Fruit fly (Drosophila melanogaster): ENCODE data around the gene CG12713.

DNA sequence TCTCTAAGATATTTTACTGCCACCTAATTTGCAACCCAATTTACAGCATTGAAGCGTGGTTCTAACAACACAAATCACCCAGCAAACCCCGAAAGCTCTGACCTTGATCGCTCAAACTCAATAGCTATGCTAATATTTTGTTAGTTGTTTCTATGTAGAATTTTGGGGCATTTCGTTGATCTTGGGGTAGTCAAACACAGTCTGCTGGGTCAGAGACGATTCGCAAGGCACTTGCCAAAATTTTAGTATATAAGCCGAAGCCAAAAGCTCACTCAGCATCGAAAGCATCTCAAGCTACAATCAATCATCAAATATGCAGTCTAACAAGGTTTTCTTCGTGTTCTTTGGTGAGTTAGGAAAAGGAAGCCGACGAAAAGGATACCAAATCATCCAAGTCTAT, 23.1 kb upstream of the CG12713 start, which contains the start of gene CG13445:
- no peak for TF ChIP-seq Xrp1 (GFP tag; IDR thresholded peaks at IDR 0.05)
- TF ChIP-seq aop (GFP tag; IDR thresholded peaks at IDR 0.05): no peak
- no peak for TF ChIP-seq CG5180 (GFP tag; optimal IDR thresholded peaks at IDR 0.05)
- TF ChIP-seq HLHmδ (GFP tag; optimal IDR thresholded peaks at IDR 0.05): no peak
- TF ChIP-seq br (optimal IDR thresholded peaks at IDR 0.05): no peak
- TF ChIP-seq CG2712 (tag; optimal IDR thresholded peaks at IDR 0.05): no peak
- no peak for TF ChIP-seq lilli (GFP tag; optimal IDR thresholded peaks at IDR 0.05)
- no peak for TF ChIP-seq CG17829 (tag; optimal IDR thresholded peaks at IDR 0.05)
- no peak for TF ChIP-seq shn (GFP tag; optimal IDR thresholded peaks at IDR 0.05)
- no peak for TF ChIP-seq gfzf (GFP tag; optimal IDR thresholded peaks at IDR 0.05)

Data from whole organism, embryonic.